Fruit fly (Drosophila melanogaster): Measurements from ENCODE around the gene CG5938.

CG5938 gene

dm6 chr3R:27274533-27275447 is at the start of gene CG5938:
Gene CG5938 (plus strand): TSS chr3R:27274794.
- TF ChIP-seq bab1 (GFP tag; optimal IDR thresholded peaks at IDR 0.05) (no peak), toe (GFP tag; optimal IDR thresholded peaks at IDR 0.05) (peak; percentile 36), CG14711 (tag; optimal IDR thresholded peaks at IDR 0.05) (peak; percentile 58), cnc (optimal IDR thresholded peaks at IDR 0.05) (no peak), Hr96 (GFP tag; optimal IDR thresholded peaks at IDR 0.05) (no peak), CG33017 (tag; optimal IDR thresholded peaks at IDR 0.05) (peak; percentile 12), cic (GFP tag; optimal IDR thresholded peaks at IDR 0.05) (peak; percentile 78), kay (GFP tag; ENCODE audit: borderline replicate concordance) (no peak), CG1620 (GFP tag; optimal IDR thresholded peaks at IDR 0.05) (no peak), CG7045 (GFP tag; optimal IDR thresholded peaks at IDR 0.05) (peak; percentile 16), CG5204 (GFP tag; optimal IDR thresholded peaks at IDR 0.05) (no peak), ovo (GFP tag; optimal IDR thresholded peaks at IDR 0.05) (peak; percentile 20), pad (GFP tag; optimal IDR thresholded peaks at IDR 0.05) (peak; percentile 64), CG7101 (tag; optimal IDR thresholded peaks at IDR 0.05) (peak; percentile 22), Crg-1 (GFP tag; optimal IDR thresholded peaks at IDR 0.05) (no peak), Clk (GFP tag; optimal IDR thresholded peaks at IDR 0.05) (no peak), tj (GFP tag; optimal IDR thresholded peaks at IDR 0.05) (peak; percentile 24), CG11617 (GFP tag; optimal IDR thresholded peaks at IDR 0.05) (peak; percentile 36), Mnt (GFP tag; optimal IDR thresholded peaks at IDR 0.05) (peak; percentile 40), CG12768 (GFP tag; optimal IDR thresholded peaks at IDR 0.05) (peak; percentile 72)

- no peak for TF ChIP-seq CG1620 (GFP tag; optimal IDR thresholded peaks at IDR 0.05)
- TF ChIP-seq ovo (GFP tag; optimal IDR thresholded peaks at IDR 0.05) = no peak
- TF ChIP-seq Crg-1 (GFP tag; optimal IDR thresholded peaks at IDR 0.05) = no peak
- no peak for TF ChIP-seq Hr96 (GFP tag; optimal IDR thresholded peaks at IDR 0.05)
- TF ChIP-seq tj (GFP tag; optimal IDR thresholded peaks at IDR 0.05) = no peak
- TF ChIP-seq toe (GFP tag; optimal IDR thresholded peaks at IDR 0.05) = no peak
- TF ChIP-seq CG5204 (GFP tag; optimal IDR thresholded peaks at IDR 0.05) = no peak
- TF ChIP-seq CG14711 (tag; optimal IDR thresholded peaks at IDR 0.05) = no peak
- TF ChIP-seq CG12768 (GFP tag; optimal IDR thresholded peaks at IDR 0.05) = no peak
- no peak for TF ChIP-seq CG7045 (GFP tag; optimal IDR thresholded peaks at IDR 0.05)
These were observed 49.1 kb upstream of the CG5938 start for dm6 chr3R:27225490-27225889.

- no peak for TF ChIP-seq CG11617 (GFP tag; optimal IDR thresholded peaks at IDR 0.05)
These were observed 48.4 kb upstream of the CG5938 start for dm6 chr3R:27226080-27226648.

- TF ChIP-seq bab1 (GFP tag; optimal IDR thresholded peaks at IDR 0.05) = peak; percentile 82
- TF ChIP-seq CG14711 (tag; optimal IDR thresholded peaks at IDR 0.05) = peak; percentile 11
- no peak for TF ChIP-seq CG1620 (GFP tag; optimal IDR thresholded peaks at IDR 0.05)
These were observed 46.3 kb upstream of the CG5938 start, which contains the start of gene CG42813 for dm6 chr3R:27228342-27228741. Gene CG42813 (minus strand): TSS chr3R:27228561.

dm6 chr3R:27229368-27229767 is 45.2 kb upstream of the CG5938 start, which contains the start of gene CG42814:
Gene CG42814 (minus strand): TSS chr3R:27229468.
- TF ChIP-seq kay (GFP tag; ENCODE audit: borderline replicate concordance) = no peak
- no peak for TF ChIP-seq Mnt (GFP tag; optimal IDR thresholded peaks at IDR 0.05)
- no peak for TF ChIP-seq Crg-1 (GFP tag; optimal IDR thresholded peaks at IDR 0.05)
- TF ChIP-seq Hr96 (GFP tag; optimal IDR thresholded peaks at IDR 0.05) = no peak
- TF ChIP-seq CG12768 (GFP tag; optimal IDR thresholded peaks at IDR 0.05) = no peak
- TF ChIP-seq CG5204 (GFP tag; optimal IDR thresholded peaks at IDR 0.05) = no peak

dm6 chr3R:27233398-27233797 is 41.2 kb upstream of the CG5938 start, which contains the start of gene CG31068:
Gene CG31068 (plus strand): TSS chr3R:27233698.
- TF ChIP-seq CG12768 (GFP tag; optimal IDR thresholded peaks at IDR 0.05) (no peak), Mnt (GFP tag; optimal IDR thresholded peaks at IDR 0.05) (no peak), CG14711 (tag; optimal IDR thresholded peaks at IDR 0.05) (no peak), CG11617 (GFP tag; optimal IDR thresholded peaks at IDR 0.05) (no peak), CG5204 (GFP tag; optimal IDR thresholded peaks at IDR 0.05) (no peak), toe (GFP tag; optimal IDR thresholded peaks at IDR 0.05) (no peak), Crg-1 (GFP tag; optimal IDR thresholded peaks at IDR 0.05) (no peak), ovo (GFP tag; optimal IDR thresholded peaks at IDR 0.05) (no peak), CG7101 (tag; optimal IDR thresholded peaks at IDR 0.05) (no peak)

- TF ChIP-seq bab1 (GFP tag; optimal IDR thresholded peaks at IDR 0.05) = no peak
- TF ChIP-seq CG7101 (tag; optimal IDR thresholded peaks at IDR 0.05) = no peak
- no peak for TF ChIP-seq CG1620 (GFP tag; optimal IDR thresholded peaks at IDR 0.05)
- TF ChIP-seq ovo (GFP tag; optimal IDR thresholded peaks at IDR 0.05) = no peak
- no peak for TF ChIP-seq tj (GFP tag; optimal IDR thresholded peaks at IDR 0.05)
- no peak for TF ChIP-seq CG33017 (tag; optimal IDR thresholded peaks at IDR 0.05)
- TF ChIP-seq Clk (GFP tag; optimal IDR thresholded peaks at IDR 0.05) = no peak
- no peak for TF ChIP-seq CG7045 (GFP tag; optimal IDR thresholded peaks at IDR 0.05)
- no peak for TF ChIP-seq CG5204 (GFP tag; optimal IDR thresholded peaks at IDR 0.05)
- TF ChIP-seq CG11617 (GFP tag; optimal IDR thresholded peaks at IDR 0.05) = no peak
- TF ChIP-seq cic (GFP tag; optimal IDR thresholded peaks at IDR 0.05) = no peak
- no peak for TF ChIP-seq CG12768 (GFP tag; optimal IDR thresholded peaks at IDR 0.05)
- TF ChIP-seq pad (GFP tag; optimal IDR thresholded peaks at IDR 0.05) = no peak
- TF ChIP-seq toe (GFP tag; optimal IDR thresholded peaks at IDR 0.05) = no peak
- no peak for TF ChIP-seq kay (GFP tag; ENCODE audit: borderline replicate concordance)
- TF ChIP-seq Mnt (GFP tag; optimal IDR thresholded peaks at IDR 0.05) = no peak
- no peak for TF ChIP-seq CG14711 (tag; optimal IDR thresholded peaks at IDR 0.05)
These were observed 36.6 kb upstream of the CG5938 start for dm6 chr3R:27237980-27238379.

All from whole organism, adult.